Worm (Caenorhabditis elegans) whole organism, young adult: ENCODE data around the gene ZC513.2.

Experiments used
- B0261.1 ChIP-seq: sonication (generic microtip); optimal IDR thresholded peaks from 2 replicates; lab custom pipeline; 2016; ENCODE audit warnings: mild to moderate bottlenecking, missing genetic modification characterization, moderate library complexity, missing compliant biosample characterization
- B0336.3 ChIP-seq: fragments of 200-800 bp; sonication (Bioruptor generic); IDR thresholded peaks from 2 replicates; pipeline ENCODE4 v1.3.6; 2022; ENCODE audit warnings: missing genetic modification characterization, missing compliant biosample characterization
- D2030.7 ChIP-seq: fragments of 200-800 bp; sonication (Bioruptor generic); IDR thresholded peaks from 2 replicates; pipeline ENCODE4 v1.3.6; 2022; ENCODE audit warnings: missing genetic modification reagents, missing genetic modification characterization, missing compliant biosample characterization
- F10E7.11 ChIP-seq: sonication (generic microtip); optimal IDR thresholded peaks from 2 replicates; lab custom pipeline; 2017; ENCODE audit warnings: mild to moderate bottlenecking, missing genetic modification characterization, moderate library complexity, missing compliant biosample characterization
- F33H1.4 ChIP-seq: fragments of 200-800 bp; sonication (Bioruptor generic); IDR thresholded peaks from 2 replicates; pipeline ENCODE4 v1.3.6; 2022; ENCODE audit warnings: missing genetic modification reagents, missing genetic modification characterization, missing compliant biosample characterization
- F49E8.2 ChIP-seq: sonication (generic microtip); optimal IDR thresholded peaks from 3 replicates; lab custom pipeline; 2017; ENCODE audit warnings: missing genetic modification characterization, mild to moderate bottlenecking, missing compliant biosample characterization, antibody characterized with exemption, moderate library complexity; ENCODE audit not compliant: insufficient read depth
- F55B11.4 ChIP-seq: sonication (generic microtip); optimal IDR thresholded peaks from 2 replicates; lab custom pipeline; 2016; ENCODE audit warnings: missing compliant biosample characterization, missing genetic modification characterization, borderline replicate concordance; ENCODE audit not compliant: insufficient read depth
- F57C9.4 ChIP-seq: sonication (generic microtip); optimal IDR thresholded peaks from 2 replicates; lab custom pipeline; 2017; ENCODE audit warnings: mild to moderate bottlenecking, missing genetic modification characterization, missing compliant biosample characterization
- K11D2.4 ChIP-seq: fragments of 200-800 bp; sonication (Bioruptor generic); IDR thresholded peaks from 2 replicates; pipeline ENCODE4 v1.3.6; 2022; ENCODE audit warnings: missing genetic modification reagents, missing genetic modification characterization, missing compliant biosample characterization
- T26A5.8 ChIP-seq: sonication (generic microtip); optimal IDR thresholded peaks from 2 replicates; lab custom pipeline; 2016; ENCODE audit warnings: missing genetic modification characterization, missing compliant biosample characterization
- Y79H2A.3 ChIP-seq: fragments of 200-800 bp; sonication (Bioruptor generic); conservative IDR thresholded peaks from 2 replicates; pipeline ENCODE4 v1.3.6; 2022; ENCODE audit warnings: missing genetic modification reagents, missing genetic modification characterization, missing compliant biosample characterization
- Y95B8A.8 ChIP-seq: fragments of 200-800 bp; sonication (Bioruptor generic); IDR thresholded peaks from 2 replicates; pipeline ENCODE4 v1.3.6; 2022; ENCODE audit warnings: missing genetic modification reagents, missing genetic modification characterization, missing compliant biosample characterization
- akir-1 ChIP-seq: fragments of 200-800 bp; sonication (Bioruptor generic); optimal IDR thresholded peaks from 2 replicates; lab custom pipeline; 2018; ENCODE audit warnings: mild to moderate bottlenecking, missing genetic modification characterization, moderate library complexity, missing compliant biosample characterization
- aptf-2 ChIP-seq: fragments of 200-800 bp; sonication (Bioruptor generic); conservative IDR thresholded peaks from 2 replicates; pipeline ENCODE4 v1.3.6; 2022; ENCODE audit warnings: missing genetic modification reagents, missing genetic modification characterization, missing compliant biosample characterization
- attf-5 ChIP-seq: fragments of 200-800 bp; sonication (Bioruptor generic); optimal IDR thresholded peaks from 2 replicates; lab custom pipeline; 2018; ENCODE audit warnings: mild to moderate bottlenecking, missing genetic modification characterization, missing compliant biosample characterization
- attf-6 ChIP-seq: fragments of 200-800 bp; sonication (Bioruptor generic); IDR thresholded peaks from 2 replicates; pipeline ENCODE4 v1.3.6; 2022; ENCODE audit warnings: missing genetic modification reagents, missing genetic modification characterization, missing compliant biosample characterization
- bed-1 ChIP-seq: fragments of 200-800 bp; sonication (Bioruptor generic); IDR thresholded peaks from 2 replicates; pipeline ENCODE4 v1.3.6; 2022; ENCODE audit warnings: missing genetic modification reagents, missing genetic modification characterization, missing compliant biosample characterization
- bed-2 ChIP-seq: fragments of 200-800 bp; sonication (Bioruptor generic); IDR thresholded peaks from 2 replicates; pipeline ENCODE4 v1.3.6; 2022; ENCODE audit warnings: missing genetic modification reagents, missing genetic modification characterization, missing compliant biosample characterization
- cebp-1 ChIP-seq, 2 experiments: fragments of 200-800 bp in 1 of 2; sonication (Bioruptor generic) in 1 of 2; sonication (generic microtip) in 1 of 2; IDR thresholded peaks in 1 of 2; optimal IDR thresholded peaks in 1 of 2; 2 replicates each; pipeline versions ENCODE4 v1.3.6 to Lab custom; 2017 to 2022; ENCODE audit warnings: missing compliant biosample characterization in 2 of 2, missing genetic modification characterization in 2 of 2, mild to moderate bottlenecking in 1 of 2, missing genetic modification reagents in 1 of 2, moderate library complexity in 1 of 2
- cebp-2 ChIP-seq: fragments of 200-800 bp; sonication (Bioruptor generic); IDR thresholded peaks from 2 replicates; pipeline ENCODE4 v1.3.6; 2022; ENCODE audit warnings: missing genetic modification characterization, missing compliant biosample characterization
- ceh-27 ChIP-seq: fragments of 200-800 bp; sonication (Bioruptor generic); optimal IDR thresholded peaks from 2 replicates; lab custom pipeline; 2018; ENCODE audit warnings: mild to moderate bottlenecking, missing genetic modification characterization, moderate library complexity, missing compliant biosample characterization
- ceh-40 ChIP-seq: fragments of 200-800 bp; sonication (Bioruptor generic); IDR thresholded peaks from 2 replicates; pipeline ENCODE4 v1.3.6; 2022; ENCODE audit warnings: missing genetic modification characterization, missing compliant biosample characterization
- chd-7 ChIP-seq: sonication (generic microtip); optimal IDR thresholded peaks from 2 replicates; lab custom pipeline; 2016; ENCODE audit warnings: mild to moderate bottlenecking, missing genetic modification characterization, moderate library complexity, missing compliant biosample characterization
- die-1 ChIP-seq: sonication (generic microtip); optimal IDR thresholded peaks from 2 replicates; lab custom pipeline; 2016; ENCODE audit warnings: missing genotype, mild to moderate bottlenecking, missing genetic modification characterization, missing compliant biosample characterization
- dpff-1 ChIP-seq: sonication (generic microtip); optimal IDR thresholded peaks from 2 replicates; lab custom pipeline; 2017; ENCODE audit warnings: mild to moderate bottlenecking, missing genetic modification characterization, missing compliant biosample characterization
- efl-1 ChIP-seq: fragments of 150-350 bp; optimal IDR thresholded peaks from 2 replicates; lab custom pipeline; 2014; ENCODE audit warnings: missing biosample characterization, missing genetic modification reagents, missing genetic modification characterization
- gei-17 ChIP-seq: fragments of 200-800 bp; sonication (Bioruptor generic); optimal IDR thresholded peaks from 2 replicates; lab custom pipeline; 2018; ENCODE audit warnings: mild to moderate bottlenecking, missing genetic modification characterization, missing compliant biosample characterization
- hlh-26 ChIP-seq: fragments of 200-800 bp; sonication (Bioruptor generic); conservative IDR thresholded peaks from 2 replicates; pipeline ENCODE4 v1.3.6; 2022; ENCODE audit warnings: missing genetic modification reagents, missing genetic modification characterization, missing compliant biosample characterization
- lin-35 ChIP-seq, 3 experiments: fragments of 150-350 bp in 2 of 3; sonication (generic microtip) in 1 of 3; optimal IDR thresholded peaks; 2 replicates each; lab custom pipeline; 2014 to 2018; ENCODE audit warnings: missing biosample characterization in 3 of 3, missing genetic modification characterization in 3 of 3, missing genetic modification reagents in 3 of 3
- madf-6 ChIP-seq: fragments of 200-800 bp; sonication (Bioruptor generic); IDR thresholded peaks from 2 replicates; pipeline ENCODE4 v1.3.6; 2022; ENCODE audit warnings: missing genetic modification reagents, missing genetic modification characterization, missing compliant biosample characterization
- mes-4 ChIP-seq: sonication (generic microtip); optimal IDR thresholded peaks from 2 replicates; lab custom pipeline; 2016; ENCODE audit warnings: missing genotype, missing genetic modification characterization, missing compliant biosample characterization
- mxl-1 ChIP-seq: sonication (generic microtip); optimal IDR thresholded peaks from 2 replicates; lab custom pipeline; 2016; ENCODE audit warnings: missing genetic modification characterization, missing compliant biosample characterization
- nhr-120 ChIP-seq: fragments of 200-800 bp; sonication (Bioruptor generic); IDR thresholded peaks from 2 replicates; pipeline ENCODE4 v1.3.6; 2022; ENCODE audit warnings: missing genetic modification characterization, missing compliant biosample characterization
- nhr-179 ChIP-seq: sonication (generic microtip); optimal IDR thresholded peaks from 2 replicates; lab custom pipeline; 2016; ENCODE audit warnings: mild to moderate bottlenecking, missing genetic modification characterization, missing compliant biosample characterization
- nhr-90 ChIP-seq: sonication (generic microtip); optimal IDR thresholded peaks from 2 replicates; lab custom pipeline; 2016; ENCODE audit warnings: missing genotype, mild to moderate bottlenecking, missing genetic modification characterization, missing compliant biosample characterization
- repo-1 ChIP-seq: sonication (generic microtip); optimal IDR thresholded peaks from 2 replicates; lab custom pipeline; 2017; ENCODE audit warnings: mild to moderate bottlenecking, missing genetic modification characterization, missing compliant biosample characterization
- rpc-1 ChIP-seq, 2 experiments: fragments of 150-350 bp in 1 of 2; sonication (generic microtip) in 1 of 2; optimal IDR thresholded peaks; 2 replicates each; lab custom pipeline; 2014 to 2018; ENCODE audit warnings: missing biosample characterization in 1 of 2, missing genetic modification characterization in 1 of 2, missing genetic modification reagents in 1 of 2, missing genotype in 1 of 2
- snpc-1.1 ChIP-seq: sonication (generic microtip); optimal IDR thresholded peaks from 2 replicates; lab custom pipeline; 2017; ENCODE audit warnings: missing genetic modification characterization, mild to moderate bottlenecking, missing compliant biosample characterization, antibody characterized with exemption, moderate library complexity, missing genotype, missing genetic modification reagents; ENCODE audit not compliant: insufficient read depth
- snpc-1.3 ChIP-seq: sonication (generic microtip); optimal IDR thresholded peaks from 2 replicates; lab custom pipeline; 2017; ENCODE audit warnings: missing genetic modification characterization, mild to moderate bottlenecking, missing compliant biosample characterization, antibody characterized with exemption, moderate library complexity, missing genotype, missing genetic modification reagents; ENCODE audit not compliant: insufficient read depth
- snpc-4 ChIP-seq, 5 experiments: fragments of 150-350 bp in 1 of 5; sonication (generic microtip) in 4 of 5; optimal IDR thresholded peaks; 2 replicates each; lab custom pipeline; 2014 to 2018; ENCODE audit warnings: missing genetic modification characterization in 5 of 5, missing biosample characterization in 3 of 5, antibody characterized with exemption in 2 of 5, mild to moderate bottlenecking in 2 of 5, missing compliant biosample characterization in 2 of 5, missing genotype in 2 of 5, moderate library complexity in 2 of 5, missing genetic modification reagents in 1 of 5
- tbp1 ChIP-seq: fragments of 200-800 bp; sonication (Bioruptor generic); optimal IDR thresholded peaks from 2 replicates; lab custom pipeline; 2018; ENCODE audit warnings: mild to moderate bottlenecking, missing genetic modification characterization, missing compliant biosample characterization
- tlf-1 ChIP-seq: fragments of 200-800 bp; sonication (Bioruptor generic); optimal IDR thresholded peaks from 2 replicates; lab custom pipeline; 2018; ENCODE audit warnings: mild to moderate bottlenecking, missing genetic modification characterization, missing compliant biosample characterization
- xnd-1 ChIP-seq: sonication (generic microtip); optimal IDR thresholded peaks from 2 replicates; lab custom pipeline; 2016; ENCODE audit warnings: missing genotype, missing genetic modification reagents, missing genetic modification characterization, missing compliant biosample characterization
- zfh-2 ChIP-seq: fragments of 200-800 bp; sonication (Bioruptor generic); conservative IDR thresholded peaks from 2 replicates; pipeline ENCODE4 v1.3.6; 2022; ENCODE audit warnings: missing genetic modification reagents, missing genetic modification characterization, missing compliant biosample characterization
- ztf-6 ChIP-seq: fragments of 200-800 bp; sonication (Bioruptor generic); IDR thresholded peaks from 2 replicates; pipeline ENCODE4 v1.3.6; 2022; ENCODE audit warnings: missing genetic modification reagents, missing genetic modification characterization, missing compliant biosample characterization

Gene ZC513.2

DNA sequence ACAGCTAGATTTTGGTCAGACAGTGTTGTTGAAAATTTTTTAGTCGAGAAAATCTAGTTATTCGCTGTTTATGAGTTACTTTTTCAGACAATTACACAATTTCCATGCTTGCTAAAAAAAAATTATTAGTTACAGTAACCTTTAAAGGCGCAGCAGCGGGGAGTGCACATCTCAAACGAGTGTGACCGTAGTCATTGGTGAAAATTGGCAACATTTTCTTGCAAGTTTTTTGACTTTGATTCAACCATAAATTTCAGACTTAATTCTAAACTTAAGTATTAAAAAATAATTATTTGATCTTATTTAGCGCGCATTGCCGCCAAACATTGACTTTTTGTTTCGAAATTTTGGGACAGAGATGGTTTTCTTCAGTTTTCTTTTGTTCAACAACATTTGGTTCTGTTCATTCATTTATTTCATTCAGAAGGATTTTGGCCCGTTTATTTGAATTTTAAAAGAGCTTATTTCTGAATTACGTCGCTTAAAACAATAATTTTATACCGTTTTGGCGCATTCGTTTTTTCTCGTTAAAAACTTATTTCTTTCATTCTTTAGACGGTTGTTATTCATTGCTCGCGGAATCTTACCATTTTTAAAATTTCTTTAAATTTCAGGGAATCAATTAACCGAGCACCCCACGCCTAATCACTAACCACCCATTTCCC is 25.3 kb upstream of the ZC513.2 start, which contains the start of gene oma-2 (continued):
- no peak for TF ChIP-seq F10E7.11
- no peak for TF ChIP-seq lin-35 (GFP tag; optimal IDR thresholded peaks at IDR 0.05; lab: Kevin White, UChicago)
- no peak for TF ChIP-seq repo-1 (tag; lab: Kevin White, UChicago)
- TF ChIP-seq F33H1.4 (GFP tag; lab: Robert Waterston, UW) = peak; percentile 87
- no peak for TF ChIP-seq akir-1 (GFP tag; lab: Kevin White, UChicago)
- no peak for TF ChIP-seq F55B11.4 (tag; lab: Kevin White, UChicago)
- no peak for TF ChIP-seq nhr-120 (GFP tag; lab: Robert Waterston, UW)
- TF ChIP-seq die-1 (tag; lab: Kevin White, UChicago) = no peak
- TF ChIP-seq hlh-26 (GFP tag; lab: Robert Waterston, UW) = no peak
- TF ChIP-seq chd-7 (tag; lab: Kevin White, UChicago) = no peak
- TF ChIP-seq madf-6 = peak; percentile 96
- TF ChIP-seq ceh-27 (GFP tag; lab: Kevin White, UChicago) = no peak
- TF ChIP-seq K11D2.4 = no peak
- peak; percentile 82 for TF ChIP-seq efl-1 (GFP tag; lab: Kevin White, UChicago)
- TF ChIP-seq tlf-1 (GFP tag; lab: Kevin White, UChicago) = peak; percentile 45
- TF ChIP-seq F49E8.2 (tag; lab: Kevin White, UChicago) = peak; percentile 76
- no peak for TF ChIP-seq ceh-40
- TF ChIP-seq Y79H2A.3 (GFP tag; lab: Robert Waterston, UW) = no peak
- peak; percentile 89 for TF ChIP-seq D2030.7 (GFP tag; lab: Robert Waterston, UW)
- no peak for TF ChIP-seq bed-2 (GFP tag; lab: Robert Waterston, UW)
- peak; percentile 28 for TF ChIP-seq tbp1 (GFP tag; lab: Kevin White, UChicago)
- TF ChIP-seq rpc-1 (optimal IDR thresholded peaks at IDR 0.05; lab: Kevin White, UChicago) = no peak
- TF ChIP-seq rpc-1 (tag; optimal IDR thresholded peaks at IDR 0.05; lab: Kevin White, UChicago) = no peak
- no peak for TF ChIP-seq nhr-179
- no peak for TF ChIP-seq mes-4
- TF ChIP-seq gei-17 (GFP tag; lab: Kevin White, UChicago) = no peak
- TF ChIP-seq B0261.1 = no peak
- TF ChIP-seq cebp-2 (GFP tag; lab: Robert Waterston, UW) = no peak
- no peak for TF ChIP-seq snpc-4 (GFP tag; optimal IDR thresholded peaks at IDR 0.05; lab: Kevin White, UChicago)
- peak in 1 of 4 experiments; percentile 39 for TF ChIP-seq snpc-4 (tag; optimal IDR thresholded peaks at IDR 0.05; lab: Kevin White, UChicago)
- TF ChIP-seq F57C9.4 = no peak
- no peak for TF ChIP-seq zfh-2
- no peak for TF ChIP-seq T26A5.8

DNA sequence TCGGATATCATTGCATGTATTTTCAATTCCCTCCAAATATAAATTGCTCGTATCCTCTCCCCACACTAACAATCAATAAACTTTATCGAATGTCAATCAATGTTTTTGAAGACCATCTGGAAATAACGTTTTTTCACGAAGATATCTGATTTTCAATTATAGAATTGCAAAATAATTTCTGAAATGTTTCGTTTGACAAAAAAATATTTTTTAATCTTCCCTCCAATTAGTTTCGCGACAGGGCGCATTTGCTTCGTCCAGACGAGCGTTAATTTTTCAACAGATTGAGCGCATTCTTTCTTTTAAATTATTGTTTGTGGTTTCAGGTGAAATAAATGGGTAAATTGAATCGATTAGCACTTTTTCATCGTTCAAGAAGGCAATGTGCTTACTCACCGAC is 23.1 kb upstream of the ZC513.2 start, which contains the start of gene vars-1:
vars-1 (plus strand) TSS at position 291 of the 400 bp plus-strand sequence.
- no peak for TF ChIP-seq aptf-2
- TF ChIP-seq lin-35 (GFP tag; optimal IDR thresholded peaks at IDR 0.05; lab: Kevin White, UChicago) = peak in 2 of 3 experiments; percentile 18 to 77
- peak; percentile 55 for TF ChIP-seq B0336.3 (GFP tag; lab: Robert Waterston, UW)
- TF ChIP-seq ztf-6 (GFP tag; lab: Robert Waterston, UW) = no peak
- TF ChIP-seq attf-5 (GFP tag; lab: Kevin White, UChicago) = no peak
- 0 out of 2 replicates have a peak, but pooled peaks have one; percentile 28 for TF ChIP-seq D2030.7 (GFP tag; lab: Robert Waterston, UW)
- no peak for TF ChIP-seq bed-1 (GFP tag; lab: Robert Waterston, UW)
- no peak for TF ChIP-seq dpff-1
- peak; percentile 56; the same call in 1 of the 2 replicates for TF ChIP-seq attf-6 (GFP tag; lab: Robert Waterston, UW)
- TF ChIP-seq Y95B8A.8 = 0 out of 2 replicates have a peak, but pooled peaks have one; percentile 16
- TF ChIP-seq snpc-1.3 (tag; lab: Kevin White, UChicago) = no peak
- no peak for TF ChIP-seq cebp-1 (GFP tag; IDR thresholded peaks at IDR 0.05; lab: Robert Waterston, UW)
- peak; percentile 42 for TF ChIP-seq cebp-1 (tag; optimal IDR thresholded peaks at IDR 0.05; lab: Kevin White, UChicago)
- no peak for TF ChIP-seq K11D2.4
- no peak for TF ChIP-seq mxl-1 (tag; lab: Kevin White, UChicago)
- TF ChIP-seq snpc-1.1 (tag; lab: Kevin White, UChicago) = peak; percentile 43
- no peak for TF ChIP-seq nhr-90 (tag; lab: Kevin White, UChicago)
- TF ChIP-seq snpc-4 (GFP tag; optimal IDR thresholded peaks at IDR 0.05; lab: Kevin White, UChicago) = no peak
- TF ChIP-seq snpc-4 (tag; optimal IDR thresholded peaks at IDR 0.05; lab: Kevin White, UChicago) = peak in 2 of 4 experiments; percentile 11 to 50
- peak; percentile 46 for TF ChIP-seq xnd-1 (tag; lab: Kevin White, UChicago)
